Worm (Caenorhabditis elegans) whole organism, early embryonic: ENCODE data around the gene C48B4.12.

Source experiments
- aly-1 ChIP-seq: sonication (generic microtip); optimal IDR thresholded peaks from 2 replicates; lab custom pipeline; 2016; ENCODE audit warnings: missing genetic modification characterization, missing compliant biosample characterization
- ama-1 ChIP-seq: fragments of 150-350 bp; optimal IDR thresholded peaks from 2 replicates; lab custom pipeline; 2014
- ets-7 ChIP-seq: sonication (generic microtip); optimal IDR thresholded peaks from 2 replicates; lab custom pipeline; 2016; ENCODE audit warnings: missing genotype, missing genetic modification characterization, missing compliant biosample characterization
- hmbx-1 ChIP-seq: sonication (generic microtip); optimal IDR thresholded peaks from 2 replicates; lab custom pipeline; 2016; ENCODE audit warnings: mild to moderate bottlenecking, missing genetic modification characterization, missing compliant biosample characterization
- hmg-4 ChIP-seq: fragments of 200-800 bp; sonication (Bioruptor generic); optimal IDR thresholded peaks from 2 replicates; lab custom pipeline; 2018; ENCODE audit warnings: mild to moderate bottlenecking, missing genetic modification characterization, missing compliant biosample characterization
- hnd-1 ChIP-seq: sonication (generic microtip); optimal IDR thresholded peaks from 2 replicates; lab custom pipeline; 2016; ENCODE audit warnings: missing genetic modification characterization, missing compliant biosample characterization
- pes-1 ChIP-seq: fragments of 200-800 bp; sonication (Bioruptor generic); IDR thresholded peaks from 2 replicates; pipeline ENCODE4 v1.3.6; 2022; ENCODE audit warnings: missing genetic modification reagents, missing genetic modification characterization, missing compliant biosample characterization

DNA sequence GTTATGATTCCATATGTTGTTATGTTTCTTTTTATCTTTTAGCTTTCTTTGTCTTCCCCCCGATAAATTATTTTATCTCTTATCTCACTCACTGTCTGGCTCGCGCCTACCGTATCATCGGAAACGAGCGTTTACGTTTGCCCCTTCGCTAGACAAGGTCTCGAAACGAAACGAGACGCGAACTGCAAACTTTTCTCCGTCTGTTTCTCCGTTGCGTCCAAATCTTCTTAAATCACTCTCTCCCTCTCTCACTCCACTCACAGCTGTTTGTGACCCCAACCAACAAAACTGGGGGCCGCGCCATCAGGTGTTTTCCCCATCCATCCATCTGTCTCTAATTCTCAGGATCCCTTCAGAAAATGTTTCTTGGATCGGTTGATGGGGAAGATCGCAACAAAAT lies 23.0 kb downstream of the C48B4.12 start:
- TF ChIP-seq hnd-1 (tag; lab: Kevin White, UChicago) (no peak), ets-7 (tag; lab: Kevin White, UChicago) (no peak), ama-1 (lab: Kevin White, UChicago) (no peak), hmg-4 (no peak), aly-1 (tag; lab: Kevin White, UChicago) (no peak), hmbx-1 (no peak), pes-1 (GFP tag; lab: Robert Waterston, UW) (no peak)
